ENCODE assay signal across 4 worm cellular contexts in genomic region chrIV:9196755-9197154, ce11.
TF ChIP-seq lines count a peak whose summit lies in the region.

No protein-coding gene starts in this region.

TF ChIP-seq in whole organism, L1 larva, 84 proteins besides CTCF, POLR2A, EP300 and RAD21 (continued from another document and continues in another):
- TF ChIP-seq isw-1 (GFP tag; IDR thresholded peaks at IDR 0.05; lab: Robert Waterston, UW) (peak; percentile 37), egl-13 (tag; optimal IDR thresholded peaks at IDR 0.05; lab: Kevin White, UChicago) (peak; percentile 43), pax-3 (tag; optimal IDR thresholded peaks at IDR 0.05; lab: Kevin White, UChicago) (no peak), nhr-85 (tag; lab: Kevin White, UChicago) (no peak), efl-3 (GFP tag; optimal IDR thresholded peaks at IDR 0.05; lab: Kevin White, UChicago) (no peak), fkh-4 (tag; optimal IDR thresholded peaks at IDR 0.05; lab: Kevin White, UChicago; ENCODE audit: borderline replicate concordance) (peak; percentile 20), ceh-8 (GFP tag; optimal IDR thresholded peaks at IDR 0.05; lab: Kevin White, UChicago) (peak; percentile 29), nhr-28 (tag; optimal IDR thresholded peaks at IDR 0.05; lab: Kevin White, UChicago) (no peak), aly-2 (tag; optimal IDR thresholded peaks at IDR 0.05; lab: Kevin White, UChicago) (no peak), mdl-1 (tag; optimal IDR thresholded peaks at IDR 0.05; lab: Kevin White, UChicago) (peak in 1 of 2 experiments; percentile 62), nhr-11 (tag; optimal IDR thresholded peaks at IDR 0.05; lab: Kevin White, UChicago) (no peak), nhr-84 (tag; optimal IDR thresholded peaks at IDR 0.05; lab: Kevin White, UChicago) (no peak), nhr-237 (tag; optimal IDR thresholded peaks at IDR 0.05; lab: Kevin White, UChicago) (no peak), ceh-63 (GFP tag; optimal IDR thresholded peaks at IDR 0.05; lab: Kevin White, UChicago) (no peak), nhr-19 (GFP tag; conservative IDR thresholded peaks at IDR 0.05; lab: Robert Waterston, UW) (peak; percentile 55), grh-1 (GFP tag; IDR thresholded peaks at IDR 0.05; lab: Robert Waterston, UW) (no peak), Y116A8C.19 (tag; optimal IDR thresholded peaks at IDR 0.05; lab: Kevin White, UChicago; ENCODE audit: borderline replicate concordance) (no peak), lir-3 (tag; optimal IDR thresholded peaks at IDR 0.05; lab: Kevin White, UChicago; ENCODE audit: poor library complexity) (peak; percentile 16), zag-1 (tag; optimal IDR thresholded peaks at IDR 0.05; lab: Kevin White, UChicago) (no peak), mab-9 (GFP tag; IDR thresholded peaks at IDR 0.05; lab: Robert Waterston, UW) (no peak), pag-3 (tag; optimal IDR thresholded peaks at IDR 0.05; lab: Kevin White, UChicago; ENCODE audit: borderline replicate concordance, insufficient read depth) (no peak), ceh-90 (tag; optimal IDR thresholded peaks at IDR 0.05; lab: Kevin White, UChicago) (no peak), egl-27 (tag; optimal IDR thresholded peaks at IDR 0.05; lab: Kevin White, UChicago) (peak in 1 of 2 experiments; percentile 13), nhr-71 (tag; optimal IDR thresholded peaks at IDR 0.05; lab: Kevin White, UChicago) (peak; percentile 80), lin-13 (GFP tag; optimal IDR thresholded peaks at IDR 0.05; lab: Kevin White, UChicago) (no peak), snu-23 (GFP tag; optimal IDR thresholded peaks at IDR 0.05; lab: Kevin White, UChicago) (peak; percentile 75), nhr-90 (tag; optimal IDR thresholded peaks at IDR 0.05; lab: Kevin White, UChicago; ENCODE audit: poor library complexity) (peak; percentile 18), dsc-1 (tag; optimal IDR thresholded peaks at IDR 0.05; lab: Kevin White, UChicago) (peak; percentile 79), hlh-4 (tag; optimal IDR thresholded peaks at IDR 0.05; lab: Kevin White, UChicago) (no peak), elt-2 (tag; optimal IDR thresholded peaks at IDR 0.05; lab: Kevin White, UChicago) (peak; percentile 8), tbx-2 (tag; optimal IDR thresholded peaks at IDR 0.05; lab: Kevin White, UChicago) (peak; percentile 77), ceh-88 (GFP tag; IDR thresholded peaks at IDR 0.05; lab: Robert Waterston, UW) (no peak), skn-1 (tag; optimal IDR thresholded peaks at IDR 0.05; lab: Kevin White, UChicago) (peak; percentile 52)

TF ChIP-seq in whole organism, L2 larva, 48 proteins besides CTCF, POLR2A, EP300 and RAD21 (continued from another document):
- TF ChIP-seq mdl-1 (tag; optimal IDR thresholded peaks at IDR 0.05; lab: Kevin White, UChicago), result peak; percentile 48 to 54
- TF ChIP-seq nhr-21 (tag; optimal IDR thresholded peaks at IDR 0.05; lab: Kevin White, UChicago), result no peak
- TF ChIP-seq sma-3 (GFP tag; optimal IDR thresholded peaks at IDR 0.05; lab: Kevin White, UChicago), result no peak
- no peak for TF ChIP-seq nhr-25 (tag; optimal IDR thresholded peaks at IDR 0.05; lab: Kevin White, UChicago)
- no peak for TF ChIP-seq nhr-12 (tag; optimal IDR thresholded peaks at IDR 0.05; lab: Kevin White, UChicago)
- no peak for TF ChIP-seq alr-1 (tag; optimal IDR thresholded peaks at IDR 0.05; lab: Kevin White, UChicago)
- TF ChIP-seq nhr-23 (tag; optimal IDR thresholded peaks at IDR 0.05; lab: Kevin White, UChicago), result no peak
- peak; percentile 72 for TF ChIP-seq fos-1 (tag; optimal IDR thresholded peaks at IDR 0.05; lab: Kevin White, UChicago)
- TF ChIP-seq egl-27 (tag; optimal IDR thresholded peaks at IDR 0.05; lab: Kevin White, UChicago), result peak; percentile 57
- peak; percentile 90 for TF ChIP-seq F13H6.1 (tag; optimal IDR thresholded peaks at IDR 0.05; lab: Kevin White, UChicago)
- TF ChIP-seq sma-9 (GFP tag; optimal IDR thresholded peaks at IDR 0.05; lab: Kevin White, UChicago), result peak; percentile 92
- no peak for TF ChIP-seq sma-9 (tag; optimal IDR thresholded peaks at IDR 0.05; lab: Kevin White, UChicago)
- TF ChIP-seq ama-1 (optimal IDR thresholded peaks at IDR 0.05; lab: Kevin White, UChicago), result no peak
- peak; percentile 82 for TF ChIP-seq unc-55 (GFP tag; optimal IDR thresholded peaks at IDR 0.05; lab: Kevin White, UChicago)
- no peak for TF ChIP-seq elt-1 (tag; optimal IDR thresholded peaks at IDR 0.05; lab: Kevin White, UChicago)
- no peak for TF ChIP-seq ztf-1 (GFP tag; conservative IDR thresholded peaks at IDR 0.05; lab: Robert Waterston, UW)
- TF ChIP-seq dmd-4 (tag; optimal IDR thresholded peaks at IDR 0.05; lab: Kevin White, UChicago), result no peak
TF ChIP-seq in whole organism, L2 larva: peak in this region for 20.

TF ChIP-seq in whole organism, L3 larva, 47 proteins besides CTCF, POLR2A, EP300 and RAD21 (continued from another document):
- TF ChIP-seq nhr-25 (tag; optimal IDR thresholded peaks at IDR 0.05; lab: Kevin White, UChicago), result no peak
- peak; percentile 49 for TF ChIP-seq lin-39 (tag; optimal IDR thresholded peaks at IDR 0.05; lab: Kevin White, UChicago)

TF ChIP-seq in whole organism, L4 larva, 104 proteins besides CTCF, POLR2A, EP300 and RAD21 (continued from another document):
- 0 out of 2 replicates have a peak, but pooled peaks have one; percentile 33 for TF ChIP-seq nhr-42 (GFP tag; IDR thresholded peaks at IDR 0.05; lab: Robert Waterston, UW)
- peak in 1 of 2 experiments; percentile 14 for TF ChIP-seq unc-62 (GFP tag; optimal IDR thresholded peaks at IDR 0.05 in 1 of 2; lab: Kevin White, UChicago)
- TF ChIP-seq unc-62 (tag; optimal IDR thresholded peaks at IDR 0.05; lab: Kevin White, UChicago), result no peak
- peak in 1 of 2 experiments; percentile 69 for TF ChIP-seq hif-1 (tag; optimal IDR thresholded peaks at IDR 0.05; lab: Kevin White, UChicago)
- peak; percentile 67 for TF ChIP-seq hlh-11 (tag; optimal IDR thresholded peaks at IDR 0.05; lab: Kevin White, UChicago)
- TF ChIP-seq vab-7 (GFP tag; IDR thresholded peaks at IDR 0.05; lab: Robert Waterston, UW), result peak; percentile 52; the same call in 1 of the 2 replicates
- TF ChIP-seq sdz-12 (GFP tag; optimal IDR thresholded peaks at IDR 0.05; lab: Kevin White, UChicago), result no peak
- TF ChIP-seq Y75B8A.6 (GFP tag; IDR thresholded peaks at IDR 0.05; lab: Robert Waterston, UW), result no peak
- TF ChIP-seq mdt-29 (GFP tag; IDR thresholded peaks at IDR 0.05; lab: Robert Waterston, UW), result no peak
- peak in 1 of 2 experiments; percentile 44 for TF ChIP-seq daf-16 (GFP tag; optimal IDR thresholded peaks at IDR 0.05; lab: Kevin White, UChicago)
- peak; percentile 42 for TF ChIP-seq daf-16 (tag; optimal IDR thresholded peaks at IDR 0.05; lab: Kevin White, UChicago)
- TF ChIP-seq egl-43 (GFP tag; IDR thresholded peaks at IDR 0.05; lab: Robert Waterston, UW), result peak; percentile 82
- TF ChIP-seq ztf-7 (tag; optimal IDR thresholded peaks at IDR 0.05; lab: Kevin White, UChicago), result no peak
- no peak for TF ChIP-seq nhr-77 (tag; optimal IDR thresholded peaks at IDR 0.05; lab: Kevin White, UChicago)
- TF ChIP-seq lin-38 (GFP tag; IDR thresholded peaks at IDR 0.05; lab: Robert Waterston, UW), result no peak
- TF ChIP-seq aha-1 (tag; lab: Kevin White, UChicago), result peak; percentile 97
- no peak for TF ChIP-seq Y5F2A.4 (GFP tag; optimal IDR thresholded peaks at IDR 0.05; lab: Kevin White, UChicago)
- TF ChIP-seq snpc-1.2 (GFP tag; IDR thresholded peaks at IDR 0.05; lab: Robert Waterston, UW), result no peak
- TF ChIP-seq nhr-48 (tag; optimal IDR thresholded peaks at IDR 0.05; lab: Kevin White, UChicago), result no peak
- no peak for TF ChIP-seq ZK337.2 (GFP tag; IDR thresholded peaks at IDR 0.05; lab: Robert Waterston, UW)
- no peak for TF ChIP-seq snpc-4 (tag; optimal IDR thresholded peaks at IDR 0.05; lab: Kevin White, UChicago)
- TF ChIP-seq dve-1 (tag; optimal IDR thresholded peaks at IDR 0.05; lab: Kevin White, UChicago; ENCODE audit: insufficient read depth), result peak; percentile 50
- TF ChIP-seq daf-12 (tag; optimal IDR thresholded peaks at IDR 0.05; lab: Kevin White, UChicago), result no peak
- TF ChIP-seq spr-1 (tag; optimal IDR thresholded peaks at IDR 0.05; lab: Kevin White, UChicago), result no peak
- no peak for TF ChIP-seq mxl-2 (GFP tag; conservative IDR thresholded peaks at IDR 0.05; lab: Robert Waterston, UW)
- TF ChIP-seq F49E8.2 (tag; optimal IDR thresholded peaks at IDR 0.05; lab: Kevin White, UChicago; ENCODE audit: borderline replicate concordance), result no peak
- no peak for TF ChIP-seq spr-3 (GFP tag; optimal IDR thresholded peaks at IDR 0.05; lab: Kevin White, UChicago)
- TF ChIP-seq Y105C5A.15 (GFP tag; IDR thresholded peaks at IDR 0.05; lab: Robert Waterston, UW), result no peak
- TF ChIP-seq F37D6.2 (tag; optimal IDR thresholded peaks at IDR 0.05; lab: Kevin White, UChicago), result peak; percentile 16
- TF ChIP-seq nhr-10 (tag; optimal IDR thresholded peaks at IDR 0.05; lab: Kevin White, UChicago), result no peak
- peak; percentile 5 for TF ChIP-seq fkh-10 (GFP tag; optimal IDR thresholded peaks at IDR 0.05; lab: Kevin White, UChicago)
- peak; percentile 73 for TF ChIP-seq nhr-11 (tag; optimal IDR thresholded peaks at IDR 0.05; lab: Kevin White, UChicago)
- no peak for TF ChIP-seq pqm-1 (tag; optimal IDR thresholded peaks at IDR 0.05; lab: Kevin White, UChicago)
- TF ChIP-seq egl-27 (tag; optimal IDR thresholded peaks at IDR 0.05; lab: Kevin White, UChicago), result no peak
- TF ChIP-seq unc-39 (tag; optimal IDR thresholded peaks at IDR 0.05; lab: Kevin White, UChicago), result no peak
- no peak for TF ChIP-seq ceh-28 (tag; optimal IDR thresholded peaks at IDR 0.05; lab: Kevin White, UChicago)
- peak; percentile 60 for TF ChIP-seq pha-4 (GFP tag; IDR thresholded peaks at IDR 0.05; lab: Robert Waterston, UW)
- TF ChIP-seq pha-4 (tag; optimal IDR thresholded peaks at IDR 0.05; lab: Kevin White, UChicago), result peak; percentile 83
- TF ChIP-seq hlh-30 (tag; optimal IDR thresholded peaks at IDR 0.05; lab: Kevin White, UChicago; ENCODE audit: insufficient read depth), result peak; percentile 74
- peak; percentile 41 for TF ChIP-seq jun-1 (tag; optimal IDR thresholded peaks at IDR 0.05; lab: Kevin White, UChicago)
- no peak for TF ChIP-seq ceh-62 (tag; optimal IDR thresholded peaks at IDR 0.05; lab: Kevin White, UChicago)
- TF ChIP-seq lin-13 (GFP tag; optimal IDR thresholded peaks at IDR 0.05; lab: Kevin White, UChicago), result peak; percentile 23
- TF ChIP-seq unc-130 (GFP tag; optimal IDR thresholded peaks at IDR 0.05; lab: Kevin White, UChicago), result no peak
- TF ChIP-seq nhr-6 (tag; optimal IDR thresholded peaks at IDR 0.05; lab: Kevin White, UChicago), result no peak
- TF ChIP-seq nhr-111 (GFP tag; optimal IDR thresholded peaks at IDR 0.05; lab: Kevin White, UChicago), result no peak
- TF ChIP-seq lsy-2 (tag; optimal IDR thresholded peaks at IDR 0.05; lab: Kevin White, UChicago), result peak in 1 of 2 experiments; percentile 63
- 0 out of 2 replicates have a peak, but pooled peaks have one; percentile 30 for TF ChIP-seq php-3 (GFP tag; IDR thresholded peaks at IDR 0.05; lab: Robert Waterston, UW)
- TF ChIP-seq ceh-44 (GFP tag; IDR thresholded peaks at IDR 0.05; lab: Robert Waterston, UW), result no peak
- TF ChIP-seq skn-1 (tag; optimal IDR thresholded peaks at IDR 0.05; lab: Kevin White, UChicago), result no peak
- no peak for TF ChIP-seq zip-11 (GFP tag; IDR thresholded peaks at IDR 0.05; lab: Robert Waterston, UW)
- no peak for TF ChIP-seq nhr-76 (tag; optimal IDR thresholded peaks at IDR 0.05; lab: Kevin White, UChicago)
- no peak for TF ChIP-seq fos-1 (tag; optimal IDR thresholded peaks at IDR 0.05; lab: Kevin White, UChicago)
- no peak for TF ChIP-seq zfp-2 (tag; optimal IDR thresholded peaks at IDR 0.05; lab: Kevin White, UChicago)
- no peak for TF ChIP-seq lir-3 (tag; optimal IDR thresholded peaks at IDR 0.05; lab: Kevin White, UChicago)
- no peak for TF ChIP-seq tag-97 (GFP tag; IDR thresholded peaks at IDR 0.05; lab: Robert Waterston, UW)
- no peak for TF ChIP-seq gei-8 (GFP tag; optimal IDR thresholded peaks at IDR 0.05; lab: Kevin White, UChicago)
- TF ChIP-seq dpl-1 (GFP tag; optimal IDR thresholded peaks at IDR 0.05; lab: Kevin White, UChicago), result peak; percentile 37
- peak; percentile 18 for TF ChIP-seq nhr-28 (tag; optimal IDR thresholded peaks at IDR 0.05; lab: Kevin White, UChicago)
- no peak for TF ChIP-seq mxl-3 (GFP tag; optimal IDR thresholded peaks at IDR 0.05; lab: Kevin White, UChicago)
- TF ChIP-seq ZK546.5 (tag; optimal IDR thresholded peaks at IDR 0.05; lab: Kevin White, UChicago), result no peak
- no peak for TF ChIP-seq F10B5.3 (tag; optimal IDR thresholded peaks at IDR 0.05; lab: Kevin White, UChicago)
- TF ChIP-seq nhr-237 (tag; optimal IDR thresholded peaks at IDR 0.05; lab: Kevin White, UChicago), result no peak
- TF ChIP-seq ama-1 (optimal IDR thresholded peaks at IDR 0.05; lab: Kevin White, UChicago), result no peak
- no peak for TF ChIP-seq zip-2 (tag; optimal IDR thresholded peaks at IDR 0.05; lab: Kevin White, UChicago)
- TF ChIP-seq T20F7.1 (GFP tag; optimal IDR thresholded peaks at IDR 0.05; lab: Kevin White, UChicago), result no peak
- 0 out of 2 replicates have a peak, but pooled peaks have one; percentile 9 for TF ChIP-seq zfp-3 (GFP tag; conservative IDR thresholded peaks at IDR 0.05; lab: Robert Waterston, UW)
- TF ChIP-seq duxl-1 (tag; optimal IDR thresholded peaks at IDR 0.05; lab: Kevin White, UChicago; ENCODE audit: poor library complexity), result peak; percentile 18
- TF ChIP-seq D1046.2 (GFP tag; IDR thresholded peaks at IDR 0.05; lab: Robert Waterston, UW), result no peak
- no peak for TF ChIP-seq dmd-8 (GFP tag; IDR thresholded peaks at IDR 0.05; lab: Robert Waterston, UW)
- TF ChIP-seq tra-1 (GFP tag; IDR thresholded peaks at IDR 0.05; lab: Robert Waterston, UW), result peak; percentile 65; the same call in 1 of the 2 replicates
- no peak for TF ChIP-seq ceh-82 (tag; optimal IDR thresholded peaks at IDR 0.05; lab: Kevin White, UChicago)
- no peak for TF ChIP-seq F44E2.7 (GFP tag; IDR thresholded peaks at IDR 0.05; lab: Robert Waterston, UW)
- no peak for TF ChIP-seq arid-1 (GFP tag; conservative IDR thresholded peaks at IDR 0.05; lab: Robert Waterston, UW)
- TF ChIP-seq F26F4.8 (GFP tag; conservative IDR thresholded peaks at IDR 0.05; lab: Robert Waterston, UW), result no peak
- TF ChIP-seq lin-15B (tag; optimal IDR thresholded peaks at IDR 0.05; lab: Kevin White, UChicago), result no peak
- no peak for TF ChIP-seq aly-2 (tag; optimal IDR thresholded peaks at IDR 0.05; lab: Kevin White, UChicago)
- no peak for TF ChIP-seq madf-5 (GFP tag; IDR thresholded peaks at IDR 0.05; lab: Robert Waterston, UW)
TF ChIP-seq in whole organism, L4 larva: peak in this region for 36.
